Worm (Caenorhabditis elegans) whole organism, L4 larva: ENCODE results near the gene F26A1.9.

Experiments
- ces-1 ChIP-seq: fragments of 150-350 bp; sonication (generic microtip); optimal IDR thresholded peaks from 4 replicates; lab custom pipeline; 2014; ENCODE audit warnings: missing biosample characterization, missing genetic modification reagents, missing genetic modification characterization
- ctbp-1 ChIP-seq: fragments of 200-800 bp; sonication (Bioruptor generic); IDR thresholded peaks from 2 replicates; pipeline ENCODE4 v1.3.6; 2022; ENCODE audit warnings: missing genetic modification reagents, missing genetic modification characterization, missing compliant biosample characterization
- lin-39 ChIP-seq: fragments of 150-350 bp; optimal IDR thresholded peaks from 2 replicates; lab custom pipeline; 2014; ENCODE audit warnings: missing biosample characterization, missing genetic modification reagents, missing genetic modification characterization
- lir-3 ChIP-seq: sonication (generic microtip); optimal IDR thresholded peaks from 2 replicates; lab custom pipeline; 2016; ENCODE audit warnings: mild to moderate bottlenecking, missing genetic modification characterization, missing compliant biosample characterization
- nhr-76 ChIP-seq: fragments of 150-350 bp; optimal IDR thresholded peaks from 2 replicates; lab custom pipeline; 2014; ENCODE audit warnings: missing biosample characterization, missing genetic modification characterization
- unc-62 ChIP-seq, 3 experiments: fragments of 150-350 bp in 1 of 3; sonication (generic microtip); optimal IDR thresholded peaks in 2 of 3; peaks in 1 of 3; 1 replicate in 1 of 3; 2 replicates in 2 of 3; lab custom pipeline; 2014 to 2017; ENCODE audit warnings: missing biosample characterization in 3 of 3, missing genetic modification characterization in 3 of 3, missing genetic modification reagents in 3 of 3, missing genotype in 1 of 3
- zfp-2 ChIP-seq: sonication (generic microtip); optimal IDR thresholded peaks from 2 replicates; lab custom pipeline; 2016; ENCODE audit warnings: mild to moderate bottlenecking, missing genetic modification characterization, missing compliant biosample characterization

DNA sequence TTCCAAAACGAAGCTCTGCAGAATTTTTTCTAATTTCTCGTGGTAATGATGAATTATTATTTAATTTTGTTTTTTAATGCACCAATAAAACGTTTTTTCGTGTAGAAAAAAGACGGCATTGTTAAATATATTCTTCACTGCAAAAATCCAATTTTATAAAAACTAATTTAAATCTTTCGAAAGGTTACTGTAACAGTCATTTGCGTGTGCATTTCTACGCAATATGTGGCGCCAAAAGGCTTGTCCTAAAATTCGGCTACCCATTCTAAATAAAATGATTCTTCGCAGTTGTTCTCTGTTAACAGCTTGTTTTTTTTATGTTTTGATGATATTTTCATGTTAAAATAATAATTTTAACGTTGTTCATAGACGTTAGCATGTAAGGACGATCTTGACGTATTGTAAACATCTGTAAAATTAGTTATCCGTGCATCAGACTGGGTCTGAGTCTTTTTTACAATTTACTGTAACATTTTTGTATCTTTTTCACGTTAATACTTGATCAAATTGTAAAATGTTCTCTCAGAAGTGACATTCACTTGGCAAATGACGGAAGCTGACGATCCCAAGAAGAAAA is 36.7 kb downstream of the F26A1.9 start, which contains the start of gene mip-1:
- TF ChIP-seq lin-39 (tag; lab: Kevin White, UChicago) (no peak), zfp-2 (no peak), ctbp-1 (GFP tag; lab: Robert Waterston, UW) (no peak), lir-3 (tag; lab: Kevin White, UChicago) (no peak), nhr-76 (tag; lab: Kevin White, UChicago) (no peak), ces-1 (GFP tag; lab: Kevin White, UChicago) (no peak), unc-62 (GFP tag; optimal IDR thresholded peaks at IDR 0.05 in 1 of 2; lab: Kevin White, UChicago) (no peak), unc-62 (tag; optimal IDR thresholded peaks at IDR 0.05; lab: Kevin White, UChicago) (no peak)
